Fruit fly (Drosophila melanogaster): ENCODE results near the gene CG3337.

dm6 chr3R:21203660-21204499 is 19.5 kb downstream of the CG3337 start:
- no peak for TF ChIP-seq OdsH (GFP tag; optimal IDR thresholded peaks at IDR 0.05)
- no peak for TF ChIP-seq h (GFP tag; optimal IDR thresholded peaks at IDR 0.05)
- no peak for TF ChIP-seq Sp1 (GFP tag; optimal IDR thresholded peaks at IDR 0.05)
- TF ChIP-seq Mio (GFP tag; optimal IDR thresholded peaks at IDR 0.05) = no peak
